Fruit fly (Drosophila melanogaster) ovary, adult (tissue): Measurements from ENCODE around the gene Gr22f.

Experiments
- CG17801 ChIP-seq: fragments of 200-800 bp; optimal IDR thresholded peaks from 2 replicates; lab custom pipeline; 2019; ENCODE audit warnings: missing biosample characterization, mild to moderate bottlenecking, missing genetic modification characterization, moderate library complexity; ENCODE audit not compliant: partially characterized antibody

The Gr22f gene

DNA sequence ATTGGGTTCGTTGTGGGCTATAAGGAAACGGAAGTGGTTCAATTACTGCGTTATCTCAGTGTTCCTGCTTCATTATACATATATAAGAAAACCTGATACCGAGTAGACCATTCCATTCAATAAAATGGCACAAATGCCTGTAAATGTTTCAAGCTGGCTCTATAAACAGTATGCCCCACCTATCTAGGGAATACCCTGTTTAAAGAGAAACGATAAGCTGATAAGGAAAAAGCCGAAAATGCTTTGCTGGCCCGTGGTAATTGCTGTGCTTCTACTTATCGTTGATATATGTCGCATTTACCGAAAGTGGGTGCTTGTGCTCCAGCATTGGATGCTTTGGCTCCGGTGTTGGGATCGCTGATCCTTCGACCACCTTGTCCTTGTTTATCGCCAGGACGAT, 46.9 kb downstream of the Gr22f start:
- TF ChIP-seq CG17801, result no peak

DNA sequence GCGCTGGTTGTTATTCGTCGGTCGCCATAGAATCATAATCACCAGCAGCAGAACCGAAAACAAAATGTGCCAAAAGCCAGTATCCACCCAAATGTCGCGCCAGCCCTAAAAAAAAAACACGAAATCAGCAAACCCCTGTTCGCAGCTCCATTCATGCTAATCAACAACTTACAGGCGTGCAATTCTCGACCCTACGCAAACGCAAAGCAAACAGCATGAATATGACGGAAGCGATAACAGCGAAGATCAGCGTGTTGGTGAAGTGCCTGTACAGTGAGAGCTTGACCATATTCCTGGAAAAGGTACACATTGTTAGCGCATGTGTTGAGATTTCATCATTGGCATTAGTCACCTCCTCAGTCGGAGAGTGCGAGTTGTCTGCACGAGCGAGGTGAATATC, 48.1 kb downstream of the Gr22f start:
- TF ChIP-seq CG17801, result no peak

DNA sequence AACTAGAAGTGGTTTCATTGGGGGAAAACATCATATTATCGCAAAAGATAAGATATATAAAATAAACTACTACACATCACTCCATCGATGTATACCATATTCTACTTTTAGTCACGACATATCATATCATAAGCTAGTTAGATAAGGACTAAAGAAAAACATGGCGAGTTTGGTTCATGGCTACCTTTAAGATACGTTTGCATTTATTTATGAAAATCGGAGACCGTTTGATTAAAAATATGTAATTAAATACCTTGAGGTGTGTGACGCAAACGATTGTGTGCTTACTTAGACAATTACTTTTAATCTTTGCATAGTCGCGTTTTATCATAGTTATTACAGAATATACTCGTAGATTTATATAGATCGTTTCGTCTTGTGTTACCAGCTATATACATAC, 49.3 kb downstream of the Gr22f start:
- TF ChIP-seq CG17801, result no peak
